Fruit fly (Drosophila melanogaster) whole organism, prepupa: ENCODE data around the gene CG33769.

Experiments
- Blimp-1 ChIP-seq: fragments of 200-800 bp; sonication (Bioruptor generic); optimal IDR thresholded peaks from 3 replicates; lab custom pipeline; 2017; ENCODE audit warnings: missing biosample characterization, missing genetic modification characterization, mild to moderate bottlenecking, moderate library complexity, missing genetic modification reagents
- CG10669 ChIP-seq: fragments of 200-800 bp; sonication (Bioruptor generic); optimal IDR thresholded peaks from 3 replicates; lab custom pipeline; 2018; ENCODE audit warnings: missing biosample characterization, mild to moderate bottlenecking, missing genetic modification characterization, moderate library complexity
- CG11762 ChIP-seq: fragments of 200-800 bp; sonication (Bioruptor generic); optimal IDR thresholded peaks from 3 replicates; lab custom pipeline; 2016; ENCODE audit warnings: missing biosample characterization, missing genetic modification characterization; ENCODE audit not compliant: insufficient read depth
- CG1621 ChIP-seq: fragments of 200-800 bp; sonication (Bioruptor generic); optimal IDR thresholded peaks from 3 replicates; lab custom pipeline; 2018; ENCODE audit warnings: missing biosample characterization, mild to moderate bottlenecking, missing genetic modification characterization
- CG3032 ChIP-seq: fragments of 200-800 bp; optimal IDR thresholded peaks from 2 replicates; lab custom pipeline; 2019; ENCODE audit warnings: missing biosample characterization, mild to moderate bottlenecking, missing genetic modification characterization, moderate library complexity
- CG31627 ChIP-seq: fragments of 200-800 bp; sonication (Bioruptor generic); optimal IDR thresholded peaks from 3 replicates; lab custom pipeline; 2016; ENCODE audit warnings: missing biosample characterization, missing genetic modification characterization
- CG32006 ChIP-seq: fragments of 200-800 bp; sonication (Bioruptor generic); optimal IDR thresholded peaks from 3 replicates; lab custom pipeline; 2017; ENCODE audit warnings: missing biosample characterization, mild to moderate bottlenecking, missing genetic modification characterization
- CG6163 ChIP-seq: fragments of 200-800 bp; sonication (Bioruptor generic); IDR thresholded peaks from 3 replicates; pipeline ENCODE4 v1.3.6; 2022; ENCODE audit warnings: missing biosample characterization, missing genetic modification characterization
- CG6854 ChIP-seq: fragments of 200-800 bp; sonication (Bioruptor generic); optimal IDR thresholded peaks from 2 replicates; lab custom pipeline; 2017; ENCODE audit warnings: missing biosample characterization, mild to moderate bottlenecking, missing genetic modification characterization
- CG7368 ChIP-seq: fragments of 200-800 bp; sonication (Bioruptor generic); optimal IDR thresholded peaks from 3 replicates; lab custom pipeline; 2016; ENCODE audit warnings: missing biosample characterization, missing genetic modification characterization
- CG8632 ChIP-seq: fragments of 200-800 bp; sonication (Bioruptor generic); optimal IDR thresholded peaks from 3 replicates; lab custom pipeline; 2016; ENCODE audit warnings: missing biosample characterization, missing genetic modification characterization
- CG9139 ChIP-seq: fragments of 200-800 bp; sonication (Bioruptor generic); optimal IDR thresholded peaks from 3 replicates; lab custom pipeline; 2017; ENCODE audit warnings: missing biosample characterization, mild to moderate bottlenecking, missing genetic modification characterization
- Eip75B ChIP-seq: fragments of 200-800 bp; sonication (Bioruptor generic); optimal IDR thresholded peaks from 3 replicates; lab custom pipeline; 2016; ENCODE audit warnings: missing biosample characterization, missing genetic modification characterization
- Eip78C ChIP-seq: fragments of 200-800 bp; sonication (Bioruptor generic); peaks from one replicate; lab custom pipeline; 2016; ENCODE audit warnings: missing biosample characterization, missing genetic modification characterization
- Eip93F ChIP-seq: fragments of 200-800 bp; sonication (Bioruptor generic); optimal IDR thresholded peaks from 2 replicates; lab custom pipeline; 2016; ENCODE audit warnings: missing biosample characterization, mild to moderate bottlenecking, missing genetic modification characterization
- Ets21C ChIP-seq: fragments of 200-800 bp; sonication (Bioruptor generic); optimal IDR thresholded peaks from 3 replicates; lab custom pipeline; 2016; ENCODE audit warnings: missing biosample characterization, missing genetic modification characterization
- Ets96B ChIP-seq: fragments of 200-800 bp; optimal IDR thresholded peaks from 2 replicates; lab custom pipeline; 2019; ENCODE audit warnings: missing biosample characterization, mild to moderate bottlenecking, missing genetic modification characterization, moderate library complexity
- Gug ChIP-seq: fragments of 200-800 bp; sonication (Bioruptor generic); IDR thresholded peaks from 2 replicates; pipeline ENCODE4 v1.3.6; 2022; ENCODE audit warnings: missing biosample characterization, missing genetic modification characterization
- Hr39 ChIP-seq: fragments of 200-800 bp; sonication (Bioruptor generic); optimal IDR thresholded peaks from 2 replicates; lab custom pipeline; 2016; ENCODE audit warnings: missing biosample characterization, missing genetic modification characterization
- Lpt ChIP-seq: fragments of 200-800 bp; sonication (Bioruptor generic); optimal IDR thresholded peaks from 3 replicates; lab custom pipeline; 2016; ENCODE audit warnings: missing biosample characterization, missing genetic modification characterization
- OdsH ChIP-seq: fragments of 200-800 bp; sonication (Bioruptor generic); optimal IDR thresholded peaks from 3 replicates; lab custom pipeline; 2016; ENCODE audit warnings: missing biosample characterization, missing genetic modification characterization
- Smox ChIP-seq: fragments of 200-800 bp; sonication (Bioruptor generic); optimal IDR thresholded peaks from 3 replicates; lab custom pipeline; 2016; ENCODE audit warnings: missing biosample characterization, missing genetic modification characterization
- Sox102F ChIP-seq: fragments of 200-800 bp; sonication (Bioruptor generic); optimal IDR thresholded peaks from 2 replicates; lab custom pipeline; 2016; ENCODE audit warnings: missing biosample characterization, mild to moderate bottlenecking, missing genetic modification characterization
- Sox15 ChIP-seq: fragments of 200-800 bp; sonication (Bioruptor generic); optimal IDR thresholded peaks from 3 replicates; lab custom pipeline; 2016; ENCODE audit warnings: missing biosample characterization, missing genetic modification characterization
- achi ChIP-seq: fragments of 200-800 bp; sonication (Bioruptor generic); optimal IDR thresholded peaks from 3 replicates; lab custom pipeline; 2016; ENCODE audit warnings: missing biosample characterization, missing genetic modification characterization
- acj6 ChIP-seq: fragments of 200-800 bp; sonication (Bioruptor generic); optimal IDR thresholded peaks from 3 replicates; lab custom pipeline; 2016; ENCODE audit warnings: missing biosample characterization, missing genetic modification characterization
- cyc ChIP-seq: fragments of 200-800 bp; sonication (Bioruptor generic); optimal IDR thresholded peaks from 3 replicates; lab custom pipeline; 2016; ENCODE audit warnings: missing biosample characterization, missing genetic modification characterization
- dac ChIP-seq: fragments of 200-800 bp; sonication (Bioruptor generic); optimal IDR thresholded peaks from 2 replicates; lab custom pipeline; 2017; ENCODE audit warnings: missing biosample characterization, mild to moderate bottlenecking, missing genetic modification characterization
- eg ChIP-seq: fragments of 200-800 bp; sonication (Bioruptor generic); IDR thresholded peaks from 3 replicates; pipeline ENCODE4 v1.3.6; 2022; ENCODE audit warnings: missing biosample characterization, missing genetic modification characterization
- esn ChIP-seq: fragments of 200-800 bp; sonication (Bioruptor generic); optimal IDR thresholded peaks from 2 replicates; lab custom pipeline; 2016; ENCODE audit warnings: missing biosample characterization, mild to moderate bottlenecking, missing genetic modification characterization, moderate library complexity
- fd85E ChIP-seq: fragments of 200-800 bp; sonication (Bioruptor generic); optimal IDR thresholded peaks from 3 replicates; lab custom pipeline; 2016; ENCODE audit warnings: missing biosample characterization, missing genetic modification characterization
- fkh ChIP-seq: fragments of 200-800 bp; sonication (Bioruptor generic); optimal IDR thresholded peaks from 3 replicates; lab custom pipeline; 2017; ENCODE audit warnings: missing biosample characterization, mild to moderate bottlenecking, missing genetic modification characterization, moderate library complexity
- lz ChIP-seq: fragments of 200-800 bp; sonication (Bioruptor generic); optimal IDR thresholded peaks from 3 replicates; lab custom pipeline; 2016; ENCODE audit warnings: missing biosample characterization, missing genetic modification characterization
- net ChIP-seq: fragments of 200-800 bp; sonication (Bioruptor generic); optimal IDR thresholded peaks from 3 replicates; lab custom pipeline; 2016; ENCODE audit warnings: missing biosample characterization, missing genetic modification characterization
- salr ChIP-seq, 2 experiments: fragments of 200-800 bp; sonication (Bioruptor generic); optimal IDR thresholded peaks; 3 replicates each; lab custom pipeline; 2016 to 2018; ENCODE audit warnings: missing biosample characterization in 2 of 2, missing genetic modification characterization in 2 of 2, mild to moderate bottlenecking in 1 of 2
- spab ChIP-seq: fragments of 200-800 bp; sonication (Bioruptor generic); optimal IDR thresholded peaks from 2 replicates; lab custom pipeline; 2017; ENCODE audit warnings: missing biosample characterization, mild to moderate bottlenecking, missing genetic modification characterization, missing genetic modification reagents
- ss ChIP-seq, 2 experiments: fragments of 200-800 bp; sonication (Bioruptor generic); optimal IDR thresholded peaks; 2 replicates in 1 of 2; 3 replicates in 1 of 2; lab custom pipeline; 2017 to 2018; ENCODE audit warnings: mild to moderate bottlenecking in 2 of 2, missing biosample characterization in 2 of 2, missing genetic modification characterization in 2 of 2, moderate library complexity in 1 of 2
- svp ChIP-seq: fragments of 200-800 bp; sonication (Bioruptor generic); peaks from one replicate; lab custom pipeline; 2016; ENCODE audit warnings: missing biosample characterization, missing genetic modification characterization
- topi ChIP-seq: fragments of 200-800 bp; sonication (Bioruptor generic); optimal IDR thresholded peaks from 3 replicates; lab custom pipeline; 2016; ENCODE audit warnings: missing biosample characterization, missing genetic modification characterization

The CG33769 gene

dm6 chr3L:22645327-22645726 lies 2.4 kb upstream of the CG33769 start, which contains the start of gene CG33766:
Gene CG33766, plus strand, starts transcription at chr3L:22645627.
- TF ChIP-seq fd85E (GFP tag; lab: Kevin White, UChicago) (no peak), CG7368 (GFP tag; lab: Kevin White, UChicago) (no peak)

- TF ChIP-seq Sox102F (GFP tag; lab: Kevin White, UChicago) (no peak), salr (GFP tag; optimal IDR thresholded peaks at IDR 0.05; lab: Kevin White, UChicago) (no peak), esn (no peak), CG1621 (tag; lab: Kevin White, UChicago) (no peak), Gug (GFP tag; lab: Robert Waterston, UW) (no peak)
Measured at dm6 chr3L:22646007-22646406, 1.7 kb upstream of the CG33769 start, which contains the start of gene CG33767. Gene CG33767, plus strand, starts transcription at chr3L:22646307.

dm6 chr3L:22646863-22647262 lies 864 bp upstream of the CG33769 start, which contains the start of gene CG33768:
Gene CG33768, plus strand, starts transcription at chr3L:22647163.
- TF ChIP-seq CG10669 (no peak), Lpt (GFP tag; lab: Kevin White, UChicago) (no peak), salr (GFP tag; optimal IDR thresholded peaks at IDR 0.05; lab: Kevin White, UChicago) (no peak), Ets96B (tag; lab: Kevin White, UChicago) (no peak), CG31627 (GFP tag; lab: Kevin White, UChicago) (no peak), acj6 (no peak), Eip93F (GFP tag; lab: Kevin White, UChicago) (no peak), Smox (no peak), svp (GFP tag; lab: Kevin White, UChicago) (no peak), CG1621 (tag; lab: Kevin White, UChicago) (no peak), topi (GFP tag; lab: Kevin White, UChicago) (no peak)

- TF ChIP-seq Ets21C (GFP tag; lab: Kevin White, UChicago) (no peak), svp (GFP tag; lab: Kevin White, UChicago) (peak; percentile 19)
Measured at dm6 chr3L:22648372-22648771, 645 bp downstream of the CG33769 start, which contains the start of gene CG33770. Gene CG33770, plus strand, starts transcription at chr3L:22648672.

- no peak for TF ChIP-seq fd85E (GFP tag; lab: Kevin White, UChicago)
Measured at dm6 chr3L:22649096-22649495, 1.4 kb downstream of the CG33769 start, which contains the start of gene CG33771. Gene CG33771, plus strand, starts transcription at chr3L:22649396.

- TF ChIP-seq Lpt (GFP tag; lab: Kevin White, UChicago) (no peak), CG6163 (GFP tag; lab: Robert Waterston, UW) (no peak), cyc (GFP tag; lab: Kevin White, UChicago) (no peak), net (no peak), Gug (GFP tag; lab: Robert Waterston, UW) (no peak), eg (GFP tag; lab: Robert Waterston, UW) (no peak), Blimp-1 (GFP tag; lab: Kevin White, UChicago) (no peak), Smox (no peak), fkh (no peak), Sox15 (GFP tag; lab: Kevin White, UChicago) (no peak), CG3032 (tag; lab: Kevin White, UChicago) (no peak), CG11762 (GFP tag; lab: Kevin White, UChicago) (no peak), CG9139 (GFP tag; lab: Kevin White, UChicago) (no peak), Eip75B (GFP tag; lab: Kevin White, UChicago) (no peak)
- TF ChIP-seq, all 60 proteins: peak for 0
Measured at dm6 chr3L:22652425-22652824, 4.7 kb downstream of the CG33769 start, which contains the start of gene CG33772. Gene CG33772, minus strand, starts transcription at chr3L:22652525.

- TF ChIP-seq Ets21C (GFP tag; lab: Kevin White, UChicago): no peak
- TF ChIP-seq dac (GFP tag; lab: Kevin White, UChicago): no peak
- no peak for TF ChIP-seq ss (GFP tag; optimal IDR thresholded peaks at IDR 0.05; lab: Kevin White, UChicago)
- peak; percentile 38 for TF ChIP-seq OdsH (GFP tag; lab: Kevin White, UChicago)
- TF ChIP-seq CG10669: peak; percentile 24
- TF ChIP-seq achi (GFP tag; lab: Kevin White, UChicago): peak; percentile 23
- peak; percentile 15 for TF ChIP-seq CG32006 (GFP tag; lab: Kevin White, UChicago)
- no peak for TF ChIP-seq Gug (GFP tag; lab: Robert Waterston, UW)
- TF ChIP-seq CG6854 (GFP tag; lab: Kevin White, UChicago): no peak
- peak; percentile 27 for TF ChIP-seq lz (GFP tag; lab: Kevin White, UChicago)
- no peak for TF ChIP-seq cyc (GFP tag; lab: Kevin White, UChicago)
- TF ChIP-seq CG7368 (GFP tag; lab: Kevin White, UChicago): no peak
- TF ChIP-seq fkh: no peak
- no peak for TF ChIP-seq spab (GFP tag; lab: Kevin White, UChicago)
- no peak for TF ChIP-seq CG8632 (GFP tag; lab: Kevin White, UChicago)
- peak; percentile 46 for TF ChIP-seq Eip78C (GFP tag; lab: Kevin White, UChicago)
- TF ChIP-seq Hr39 (GFP tag; lab: Kevin White, UChicago): peak; percentile 44
Measured at dm6 chr3L:22665110-22665509, 17.4 kb downstream of the CG33769 start.
